Worm (Caenorhabditis elegans) whole organism, mixed stage, embryonic: ENCODE results near the gene srx-16.

Experiments used
- M03D4.4 ChIP-seq: sonication (generic microtip); optimal IDR thresholded peaks from 2 replicates; lab custom pipeline; 2017; ENCODE audit warnings: mild to moderate bottlenecking, missing genetic modification characterization, missing compliant biosample characterization
- unc-62 ChIP-seq: fragments of 150-350 bp; optimal IDR thresholded peaks from 2 replicates; lab custom pipeline; 2014; ENCODE audit warnings: missing biosample characterization, missing genetic modification reagents, missing genetic modification characterization
- zip-8 ChIP-seq: fragments of 150-350 bp; optimal IDR thresholded peaks from 2 replicates; lab custom pipeline; 2014; ENCODE audit warnings: missing biosample characterization, missing genetic modification characterization

DNA sequence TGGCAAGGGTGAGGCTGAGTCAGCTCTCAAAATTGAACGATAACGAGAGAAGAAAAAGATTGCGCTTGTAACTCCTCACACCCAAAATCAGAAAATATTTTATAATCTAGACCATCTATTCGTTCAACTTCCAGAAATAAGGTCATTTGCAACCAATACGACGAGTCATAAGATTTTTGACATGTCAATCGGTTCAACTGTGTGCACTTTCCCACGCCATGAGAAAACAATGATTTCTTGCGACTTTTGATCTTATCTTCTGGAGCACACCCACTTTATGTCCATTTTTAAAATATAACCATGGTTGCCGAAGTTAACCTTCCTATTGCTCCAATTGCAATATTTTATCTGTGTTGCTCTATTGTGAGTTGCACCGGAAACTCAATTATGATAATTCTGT is 40.9 kb downstream of the srx-16 start, which contains the start of gene srsx-32:
- no peak for TF ChIP-seq zip-8 (tag; lab: Kevin White, UChicago)
- TF ChIP-seq unc-62: no peak
- no peak for TF ChIP-seq M03D4.4 (tag; lab: Kevin White, UChicago)
